Worm (Caenorhabditis elegans): ENCODE data around the gene tbce-1.

Gene tbce-1

ce11 chrIV:8260848-8261638 is 33.4 kb upstream of the tbce-1 start, which contains the start of gene vit-6:
Gene vit-6, plus strand, starts transcription at chrIV:8261157.
- peak; percentile 21 for TF ChIP-seq aha-1 (tag)
- TF ChIP-seq mxl-2 (GFP tag; conservative IDR thresholded peaks at IDR 0.05): 0 out of 2 replicates have a peak, but pooled peaks have one; percentile 17
- TF ChIP-seq zfp-3 (GFP tag; conservative IDR thresholded peaks at IDR 0.05): peak; percentile 73
- TF ChIP-seq tag-97 (GFP tag; IDR thresholded peaks at IDR 0.05): no peak
- TF ChIP-seq ama-1 (optimal IDR thresholded peaks at IDR 0.05): peak; percentile 36
- TF ChIP-seq ceh-28 (tag; optimal IDR thresholded peaks at IDR 0.05): no peak
- TF ChIP-seq lin-38 (GFP tag; IDR thresholded peaks at IDR 0.05): peak; percentile 47
- peak; percentile 95 for TF ChIP-seq dmd-6 (GFP tag; IDR thresholded peaks at IDR 0.05)
- TF ChIP-seq dve-1 (tag; optimal IDR thresholded peaks at IDR 0.05; ENCODE audit: insufficient read depth): peak; percentile 15
- peak; percentile 34; the same call in 1 of the 2 replicates for TF ChIP-seq mdt-29 (GFP tag; IDR thresholded peaks at IDR 0.05)
- no peak for TF ChIP-seq F26F4.8 (GFP tag; conservative IDR thresholded peaks at IDR 0.05)
- TF ChIP-seq ztf-7 (tag; optimal IDR thresholded peaks at IDR 0.05): no peak
- peak; percentile 59; the same call in 1 of the 2 replicates for TF ChIP-seq egl-43 (GFP tag; IDR thresholded peaks at IDR 0.05)
- TF ChIP-seq nhr-48 (tag; optimal IDR thresholded peaks at IDR 0.05): peak; percentile 69
- TF ChIP-seq tra-1 (GFP tag; IDR thresholded peaks at IDR 0.05): peak; percentile 62; the same call in 1 of the 2 replicates
- TF ChIP-seq hlh-11 (tag; optimal IDR thresholded peaks at IDR 0.05): peak; percentile 44
- TF ChIP-seq lir-3 (tag; optimal IDR thresholded peaks at IDR 0.05): no peak
- no peak for TF ChIP-seq zip-2 (tag; optimal IDR thresholded peaks at IDR 0.05)
- peak; percentile 69 for TF ChIP-seq set-16 (GFP tag; IDR thresholded peaks at IDR 0.05)
- TF ChIP-seq Y75B8A.6 (GFP tag; IDR thresholded peaks at IDR 0.05): 0 out of 2 replicates have a peak, but pooled peaks have one; percentile 66
- TF ChIP-seq daf-8 (GFP tag; IDR thresholded peaks at IDR 0.05): 0 out of 2 replicates have a peak, but pooled peaks have one; percentile 70
- TF ChIP-seq dmd-8 (GFP tag; IDR thresholded peaks at IDR 0.05): 0 out of 2 replicates have a peak, but pooled peaks have one; percentile 10
- 0 out of 2 replicates have a peak, but pooled peaks have one; percentile 41 for TF ChIP-seq pha-4 (GFP tag; IDR thresholded peaks at IDR 0.05)
- no peak for TF ChIP-seq pha-4 (tag; optimal IDR thresholded peaks at IDR 0.05)
- TF ChIP-seq daf-16 (GFP tag; optimal IDR thresholded peaks at IDR 0.05): peak in 1 of 2 experiments; percentile 11
- TF ChIP-seq daf-16 (tag; optimal IDR thresholded peaks at IDR 0.05): no peak
- 0 out of 2 replicates have a peak, but pooled peaks have one; percentile 14 for TF ChIP-seq ctbp-1 (GFP tag; IDR thresholded peaks at IDR 0.05)

- TF ChIP-seq mdt-29 (GFP tag; IDR thresholded peaks at IDR 0.05) (0 out of 2 replicates have a peak, but pooled peaks have one; percentile 19), lin-39 (tag; optimal IDR thresholded peaks at IDR 0.05) (no peak), aha-1 (tag) (peak; percentile 45), lin-38 (GFP tag; IDR thresholded peaks at IDR 0.05) (peak; percentile 3; the same call in 1 of the 2 replicates)
Measured at ce11 chrIV:8262671-8263070, 31.8 kb upstream of the tbce-1 start.

ce11 chrIV:8266024-8266949 is 28.2 kb upstream of the tbce-1 start:
- TF ChIP-seq dmd-6 (GFP tag; IDR thresholded peaks at IDR 0.05): peak; percentile 50
- peak; percentile 12 for TF ChIP-seq Y5F2A.4 (GFP tag; optimal IDR thresholded peaks at IDR 0.05)
- no peak for TF ChIP-seq dpl-1 (GFP tag; optimal IDR thresholded peaks at IDR 0.05)
- TF ChIP-seq Y75B8A.6 (GFP tag; IDR thresholded peaks at IDR 0.05): peak; percentile 15; the same call in 1 of the 2 replicates
- TF ChIP-seq dmd-8 (GFP tag; IDR thresholded peaks at IDR 0.05): peak; percentile 68; the same call in 1 of the 2 replicates
- TF ChIP-seq nhr-48 (tag; optimal IDR thresholded peaks at IDR 0.05): peak; percentile 34
- 0 out of 2 replicates have a peak, but pooled peaks have one; percentile 19 for TF ChIP-seq tra-1 (GFP tag; IDR thresholded peaks at IDR 0.05)
- peak; percentile 16; the same call in 1 of the 2 replicates for TF ChIP-seq pha-4 (GFP tag; IDR thresholded peaks at IDR 0.05)
- no peak for TF ChIP-seq pha-4 (tag; optimal IDR thresholded peaks at IDR 0.05)
- no peak for TF ChIP-seq snpc-4 (tag; optimal IDR thresholded peaks at IDR 0.05)
- TF ChIP-seq D1046.2 (GFP tag; IDR thresholded peaks at IDR 0.05): no peak
- no peak for TF ChIP-seq hif-1 (tag; optimal IDR thresholded peaks at IDR 0.05)
- TF ChIP-seq set-16 (GFP tag; IDR thresholded peaks at IDR 0.05): peak; percentile 84
- peak; percentile 43; the same call in 1 of the 2 replicates for TF ChIP-seq lin-38 (GFP tag; IDR thresholded peaks at IDR 0.05)
- 0 out of 2 replicates have a peak, but pooled peaks have one; percentile 12 for TF ChIP-seq snpc-1.2 (GFP tag; IDR thresholded peaks at IDR 0.05)
- TF ChIP-seq mxl-2 (GFP tag; conservative IDR thresholded peaks at IDR 0.05): 0 out of 2 replicates have a peak, but pooled peaks have one; percentile 12
- TF ChIP-seq T20F7.1 (GFP tag; optimal IDR thresholded peaks at IDR 0.05): peak; percentile 43
- no peak for TF ChIP-seq skn-1 (tag; optimal IDR thresholded peaks at IDR 0.05)
- no peak for TF ChIP-seq dve-1 (tag; optimal IDR thresholded peaks at IDR 0.05; ENCODE audit: insufficient read depth)
- TF ChIP-seq zfp-3 (GFP tag; conservative IDR thresholded peaks at IDR 0.05): peak; percentile 93
- no peak for TF ChIP-seq ZK546.5 (tag; optimal IDR thresholded peaks at IDR 0.05)
- 0 out of 2 replicates have a peak, but pooled peaks have one; percentile 30 for TF ChIP-seq madf-9 (GFP tag; conservative IDR thresholded peaks at IDR 0.05)
- TF ChIP-seq aha-1 (tag): peak; percentile 68
- peak; percentile 14 for TF ChIP-seq mxl-3 (GFP tag; optimal IDR thresholded peaks at IDR 0.05)
- TF ChIP-seq arid-1 (GFP tag; conservative IDR thresholded peaks at IDR 0.05): 0 out of 2 replicates have a peak, but pooled peaks have one; percentile 25

Measured in whole organism, L4 larva.